Worm (Caenorhabditis elegans): ENCODE data around the gene srv-6.

ce11 chrX:4218174-4218573 lies 38.7 kb upstream of the srv-6 start, which contains the start of gene W01H2.2:
- TF ChIP-seq nhr-11 (tag; optimal IDR thresholded peaks at IDR 0.05) (no peak), che-1 (tag; optimal IDR thresholded peaks at IDR 0.05) (no peak), pqm-1 (tag; optimal IDR thresholded peaks at IDR 0.05) (no peak), tbx-2 (tag; optimal IDR thresholded peaks at IDR 0.05) (no peak), hlh-30 (tag; optimal IDR thresholded peaks at IDR 0.05; ENCODE audit: insufficient read depth) (no peak), ceh-9 (tag; optimal IDR thresholded peaks at IDR 0.05) (no peak), ama-1 (optimal IDR thresholded peaks at IDR 0.05) (no peak), mec-3 (tag; optimal IDR thresholded peaks at IDR 0.05; ENCODE audit: borderline replicate concordance) (no peak), hlh-8 (tag; optimal IDR thresholded peaks at IDR 0.05) (no peak), tbx-7 (tag; optimal IDR thresholded peaks at IDR 0.05) (no peak), K09A11.1 (tag; optimal IDR thresholded peaks at IDR 0.05; ENCODE audit: insufficient read depth) (no peak), pag-3 (tag; optimal IDR thresholded peaks at IDR 0.05; ENCODE audit: borderline replicate concordance) (no peak), sdc-2 (tag; optimal IDR thresholded peaks at IDR 0.05) (peak; percentile 10), nfya-1 (tag; optimal IDR thresholded peaks at IDR 0.05) (no peak)

Data from whole organism, late embryonic.